Fruit fly (Drosophila melanogaster) whole organism, wandering third instar larva: ENCODE measurements around the gene Dhc36C.

Experiments used
- Hr78 ChIP-seq: fragments of >200 bp; optimal IDR thresholded peaks from 2 replicates; lab custom pipeline; 2017; ENCODE audit warnings: missing biosample characterization, missing genetic modification characterization
- N ChIP-seq: fragments of >200 bp; optimal IDR thresholded peaks from 2 replicates; lab custom pipeline; 2018; ENCODE audit warnings: missing biosample characterization, missing external identifiers, missing genetic modification characterization
- OdsH ChIP-seq: fragments of 200-800 bp; sonication (Bioruptor generic); optimal IDR thresholded peaks from 2 replicates; lab custom pipeline; 2016; ENCODE audit warnings: missing biosample characterization, mild to moderate bottlenecking, missing genetic modification characterization
- dmrt93B ChIP-seq: fragments of 200-800 bp; sonication (Bioruptor generic); optimal IDR thresholded peaks from 2 replicates; lab custom pipeline; 2018; ENCODE audit warnings: missing biosample characterization, mild to moderate bottlenecking, missing genetic modification characterization
- fru ChIP-seq: fragments of 200-800 bp; sonication (Bioruptor generic); optimal IDR thresholded peaks from 3 replicates; lab custom pipeline; 2016; ENCODE audit warnings: missing biosample characterization, mild to moderate bottlenecking, missing genetic modification characterization
- lola ChIP-seq: fragments of >200 bp; optimal IDR thresholded peaks from 2 replicates; lab custom pipeline; 2017; ENCODE audit warnings: missing biosample characterization, missing genetic modification characterization

DNA sequence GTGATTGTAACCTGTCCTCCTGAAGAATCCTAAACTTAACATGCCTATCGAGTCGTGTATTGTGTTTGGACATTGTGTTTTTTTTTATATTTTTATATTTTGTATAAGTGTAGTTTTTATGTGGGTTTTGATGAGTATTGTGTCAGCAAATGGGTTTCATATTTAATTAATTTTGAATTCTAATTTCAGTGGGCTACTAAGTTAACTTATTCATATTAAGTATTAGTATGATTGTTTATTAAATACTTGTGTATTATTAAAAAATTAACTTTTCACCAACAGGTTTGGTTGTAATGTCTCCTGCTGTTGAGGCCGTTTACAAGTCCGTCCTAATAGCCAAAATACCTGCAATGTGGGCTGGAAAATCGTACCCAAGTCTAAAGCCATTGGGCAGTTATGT, 23.2 kb downstream of the Dhc36C start, which contains the start of gene CG15143:
- TF ChIP-seq N (GFP tag; lab: Kevin White, UChicago), result no peak
- TF ChIP-seq fru, result no peak
- no peak for TF ChIP-seq dmrt93B
- no peak for TF ChIP-seq OdsH (GFP tag; lab: Kevin White, UChicago)
- TF ChIP-seq Hr78 (GFP tag; lab: Kevin White, UChicago), result no peak
- no peak for TF ChIP-seq lola (GFP tag; lab: Kevin White, UChicago)
